Worm (Caenorhabditis elegans): ENCODE measurements around the gene F41H10.3.

ce11 chrIV:5388477-5389065, 19.0 kb downstream of the F41H10.3 start, which contains the start of gene elo-6:
- TF ChIP-seq hlh-6 (tag; optimal IDR thresholded peaks at IDR 0.05) (no peak), nhr-11 (tag; optimal IDR thresholded peaks at IDR 0.05) (no peak), unc-42 (tag; optimal IDR thresholded peaks at IDR 0.05) (no peak), unc-55 (GFP tag; optimal IDR thresholded peaks at IDR 0.05) (no peak), tbx-7 (tag; optimal IDR thresholded peaks at IDR 0.05) (no peak), ama-1 (optimal IDR thresholded peaks at IDR 0.05) (no peak), zip-5 (tag; optimal IDR thresholded peaks at IDR 0.05) (no peak), pat-9 (tag; optimal IDR thresholded peaks at IDR 0.05) (no peak), hlh-13 (GFP tag; optimal IDR thresholded peaks at IDR 0.05) (no peak), ceh-9 (tag; optimal IDR thresholded peaks at IDR 0.05) (no peak), elt-2 (tag; optimal IDR thresholded peaks at IDR 0.05) (no peak), fkh-6 (tag; optimal IDR thresholded peaks at IDR 0.05) (no peak), pha-4 (tag; optimal IDR thresholded peaks at IDR 0.05) (no peak)
